Worm (Caenorhabditis elegans) whole organism, young adult: ENCODE results near the gene clec-147.

ENCODE experiments used
- B0035.1 ChIP-seq: sonication (generic microtip); optimal IDR thresholded peaks from 2 replicates; lab custom pipeline; 2016; ENCODE audit warnings: missing genetic modification characterization, mild to moderate bottlenecking, missing compliant biosample characterization, missing genotype, missing genetic modification reagents
- B0261.1 ChIP-seq: sonication (generic microtip); optimal IDR thresholded peaks from 2 replicates; lab custom pipeline; 2016; ENCODE audit warnings: mild to moderate bottlenecking, missing genetic modification characterization, moderate library complexity, missing compliant biosample characterization
- C06A6.2 ChIP-seq: fragments of 200-800 bp; sonication (Bioruptor generic); conservative IDR thresholded peaks from 2 replicates; pipeline ENCODE4 v1.3.6; 2022; ENCODE audit warnings: missing genetic modification characterization, missing compliant biosample characterization
- C17E4.6 ChIP-seq: fragments of 200-800 bp; sonication (Bioruptor generic); IDR thresholded peaks from 2 replicates; pipeline ENCODE4 v1.3.6; 2022; ENCODE audit warnings: missing genetic modification reagents, missing genetic modification characterization, missing compliant biosample characterization
- D2030.7 ChIP-seq: fragments of 200-800 bp; sonication (Bioruptor generic); IDR thresholded peaks from 2 replicates; pipeline ENCODE4 v1.3.6; 2022; ENCODE audit warnings: missing genetic modification reagents, missing genetic modification characterization, missing compliant biosample characterization
- F22D6.2 ChIP-seq: sonication (generic microtip); optimal IDR thresholded peaks from 2 replicates; lab custom pipeline; 2016; ENCODE audit warnings: mild to moderate bottlenecking, missing genetic modification characterization, missing compliant biosample characterization
- K11D2.4 ChIP-seq: fragments of 200-800 bp; sonication (Bioruptor generic); IDR thresholded peaks from 2 replicates; pipeline ENCODE4 v1.3.6; 2022; ENCODE audit warnings: missing genetic modification reagents, missing genetic modification characterization, missing compliant biosample characterization
- T26A5.8 ChIP-seq: sonication (generic microtip); optimal IDR thresholded peaks from 2 replicates; lab custom pipeline; 2016; ENCODE audit warnings: missing genetic modification characterization, missing compliant biosample characterization
- Y53F4B.3 ChIP-seq: fragments of 200-800 bp; sonication (Bioruptor generic); IDR thresholded peaks from 2 replicates; pipeline ENCODE4 v1.3.6; 2022; ENCODE audit warnings: missing genetic modification reagents, missing genetic modification characterization, missing compliant biosample characterization
- Y53G8AR.9 ChIP-seq: fragments of 200-800 bp; sonication (Bioruptor generic); conservative IDR thresholded peaks from 2 replicates; pipeline ENCODE4 v1.3.6; 2022; ENCODE audit warnings: missing genetic modification reagents, missing genetic modification characterization, missing compliant biosample characterization
- Y95B8A.8 ChIP-seq: fragments of 200-800 bp; sonication (Bioruptor generic); IDR thresholded peaks from 2 replicates; pipeline ENCODE4 v1.3.6; 2022; ENCODE audit warnings: missing genetic modification reagents, missing genetic modification characterization, missing compliant biosample characterization
- aptf-2 ChIP-seq: fragments of 200-800 bp; sonication (Bioruptor generic); conservative IDR thresholded peaks from 2 replicates; pipeline ENCODE4 v1.3.6; 2022; ENCODE audit warnings: missing genetic modification reagents, missing genetic modification characterization, missing compliant biosample characterization
- aptf-3 ChIP-seq: fragments of 200-800 bp; sonication (Bioruptor generic); IDR thresholded peaks from 2 replicates; pipeline ENCODE4 v1.3.6; 2022; ENCODE audit warnings: missing genetic modification characterization, missing compliant biosample characterization
- atf-7 ChIP-seq: sonication (generic microtip); optimal IDR thresholded peaks from 2 replicates; lab custom pipeline; 2017; ENCODE audit warnings: mild to moderate bottlenecking, missing genetic modification characterization, missing compliant biosample characterization
- athp-1 ChIP-seq: sonication (generic microtip); optimal IDR thresholded peaks from 2 replicates; lab custom pipeline; 2017; ENCODE audit warnings: mild to moderate bottlenecking, missing genetic modification characterization, missing compliant biosample characterization
- attf-3 ChIP-seq: fragments of 200-800 bp; sonication (Bioruptor generic); conservative IDR thresholded peaks from 2 replicates; pipeline ENCODE4 v1.3.6; 2022; ENCODE audit warnings: missing genetic modification reagents, missing genetic modification characterization, missing compliant biosample characterization
- attf-5 ChIP-seq: fragments of 200-800 bp; sonication (Bioruptor generic); optimal IDR thresholded peaks from 2 replicates; lab custom pipeline; 2018; ENCODE audit warnings: mild to moderate bottlenecking, missing genetic modification characterization, missing compliant biosample characterization
- bed-1 ChIP-seq: fragments of 200-800 bp; sonication (Bioruptor generic); IDR thresholded peaks from 2 replicates; pipeline ENCODE4 v1.3.6; 2022; ENCODE audit warnings: missing genetic modification reagents, missing genetic modification characterization, missing compliant biosample characterization
- ccch-3 ChIP-seq: fragments of 200-800 bp; sonication (Bioruptor generic); optimal IDR thresholded peaks from 2 replicates; lab custom pipeline; 2018; ENCODE audit warnings: mild to moderate bottlenecking, missing genetic modification characterization, missing compliant biosample characterization
- dox-1 ChIP-seq: fragments of 200-800 bp; sonication (Bioruptor generic); IDR thresholded peaks from 2 replicates; pipeline ENCODE4 v1.3.6; 2022; ENCODE audit warnings: missing genetic modification reagents, missing genetic modification characterization, missing compliant biosample characterization
- egl-18 ChIP-seq: fragments of 200-800 bp; sonication (Bioruptor generic); IDR thresholded peaks from 2 replicates; pipeline ENCODE4 v1.3.6; 2022; ENCODE audit warnings: missing genetic modification reagents, missing genetic modification characterization, missing compliant biosample characterization
- egl-44 ChIP-seq: fragments of 200-800 bp; sonication (Bioruptor generic); IDR thresholded peaks from 2 replicates; pipeline ENCODE4 v1.3.6; 2022; ENCODE audit warnings: missing genetic modification reagents, missing genetic modification characterization, missing compliant biosample characterization
- egrh-3 ChIP-seq: fragments of 200-800 bp; sonication (Bioruptor generic); IDR thresholded peaks from 2 replicates; pipeline ENCODE4 v1.3.6; 2022; ENCODE audit warnings: missing genetic modification reagents, missing genetic modification characterization, missing compliant biosample characterization
- ets-4 ChIP-seq: fragments of 200-800 bp; sonication (Bioruptor generic); optimal IDR thresholded peaks from 2 replicates; lab custom pipeline; 2018; ENCODE audit warnings: mild to moderate bottlenecking, missing genetic modification characterization, missing compliant biosample characterization
- him-1 ChIP-seq: sonication (generic microtip); optimal IDR thresholded peaks from 2 replicates; lab custom pipeline; 2016; ENCODE audit warnings: missing genotype, missing genetic modification reagents, missing genetic modification characterization, missing compliant biosample characterization
- hlh-26 ChIP-seq: fragments of 200-800 bp; sonication (Bioruptor generic); conservative IDR thresholded peaks from 2 replicates; pipeline ENCODE4 v1.3.6; 2022; ENCODE audit warnings: missing genetic modification reagents, missing genetic modification characterization, missing compliant biosample characterization
- hmg-20 ChIP-seq: fragments of 200-800 bp; sonication (Bioruptor generic); IDR thresholded peaks from 2 replicates; pipeline ENCODE4 v1.3.6; 2022; ENCODE audit warnings: missing genetic modification reagents, missing genetic modification characterization, missing compliant biosample characterization
- hsf-1 ChIP-seq: fragments of 200-800 bp; sonication (Bioruptor generic); IDR thresholded peaks from 2 replicates; pipeline ENCODE4 v1.3.6; 2022; ENCODE audit warnings: missing genetic modification reagents, missing genetic modification characterization, missing compliant biosample characterization
- lin-54 ChIP-seq: fragments of 200-800 bp; sonication (Bioruptor generic); optimal IDR thresholded peaks from 2 replicates; lab custom pipeline; 2018; ENCODE audit warnings: mild to moderate bottlenecking, missing genetic modification characterization, missing compliant biosample characterization
- lir-1 ChIP-seq: fragments of 200-800 bp; sonication (Bioruptor generic); conservative IDR thresholded peaks from 2 replicates; pipeline ENCODE4 v1.3.6; 2022; ENCODE audit warnings: missing genetic modification reagents, missing genetic modification characterization, missing compliant biosample characterization
- madf-10 ChIP-seq: sonication (generic microtip); optimal IDR thresholded peaks from 2 replicates; lab custom pipeline; 2016; ENCODE audit warnings: mild to moderate bottlenecking, missing genetic modification characterization, missing compliant biosample characterization
- madf-3 ChIP-seq: fragments of 200-800 bp; sonication (Bioruptor generic); IDR thresholded peaks from 2 replicates; pipeline ENCODE4 v1.3.6; 2022; ENCODE audit warnings: missing genetic modification reagents, missing genetic modification characterization, missing compliant biosample characterization
- madf-8 ChIP-seq: fragments of 200-800 bp; sonication (Bioruptor generic); conservative IDR thresholded peaks from 2 replicates; pipeline ENCODE4 v1.3.6; 2022; ENCODE audit warnings: missing genetic modification reagents, missing genetic modification characterization, missing compliant biosample characterization
- mel-28 ChIP-seq: sonication (generic microtip); optimal IDR thresholded peaks from 2 replicates; lab custom pipeline; 2016; ENCODE audit warnings: borderline replicate concordance, mild to moderate bottlenecking, missing genetic modification characterization, missing compliant biosample characterization
- mxl-1 ChIP-seq: sonication (generic microtip); optimal IDR thresholded peaks from 2 replicates; lab custom pipeline; 2016; ENCODE audit warnings: missing genetic modification characterization, missing compliant biosample characterization
- nfya-1 ChIP-seq: sonication (generic microtip); optimal IDR thresholded peaks from 2 replicates; lab custom pipeline; 2017; ENCODE audit warnings: antibody characterized with exemption, missing compliant biosample characterization, missing genetic modification characterization, borderline replicate concordance; ENCODE audit not compliant: insufficient read depth
- nfyb-1 ChIP-seq: fragments of 200-800 bp; sonication (Bioruptor generic); IDR thresholded peaks from 2 replicates; pipeline ENCODE4 v1.3.6; 2022; ENCODE audit warnings: missing genetic modification reagents, missing genetic modification characterization, missing compliant biosample characterization
- nhr-90 ChIP-seq: sonication (generic microtip); optimal IDR thresholded peaks from 2 replicates; lab custom pipeline; 2016; ENCODE audit warnings: missing genotype, mild to moderate bottlenecking, missing genetic modification characterization, missing compliant biosample characterization
- pbrm-1 ChIP-seq: fragments of 200-800 bp; sonication (Bioruptor generic); IDR thresholded peaks from 2 replicates; pipeline ENCODE4 v1.3.6; 2022; ENCODE audit warnings: missing genetic modification reagents, missing genetic modification characterization, missing compliant biosample characterization
- sdz-38 ChIP-seq: sonication (generic microtip); optimal IDR thresholded peaks from 2 replicates; lab custom pipeline; 2016; ENCODE audit warnings: missing genotype, missing genetic modification characterization, missing compliant biosample characterization
- snpc-3.4 ChIP-seq: sonication (generic microtip); optimal IDR thresholded peaks from 2 replicates; lab custom pipeline; 2017; ENCODE audit warnings: missing genetic modification characterization, mild to moderate bottlenecking, missing compliant biosample characterization, antibody characterized with exemption, moderate library complexity, missing genotype, missing genetic modification reagents
- snpc-4 ChIP-seq, 5 experiments: fragments of 150-350 bp in 1 of 5; sonication (generic microtip) in 4 of 5; optimal IDR thresholded peaks; 2 replicates each; lab custom pipeline; 2014 to 2018; ENCODE audit warnings: missing genetic modification characterization in 5 of 5, missing biosample characterization in 3 of 5, antibody characterized with exemption in 2 of 5, mild to moderate bottlenecking in 2 of 5, missing compliant biosample characterization in 2 of 5, missing genotype in 2 of 5, moderate library complexity in 2 of 5, missing genetic modification reagents in 1 of 5
- tlf-1 ChIP-seq: fragments of 200-800 bp; sonication (Bioruptor generic); optimal IDR thresholded peaks from 2 replicates; lab custom pipeline; 2018; ENCODE audit warnings: mild to moderate bottlenecking, missing genetic modification characterization, missing compliant biosample characterization
- unc-130 ChIP-seq: sonication (generic microtip); optimal IDR thresholded peaks from 2 replicates; lab custom pipeline; 2016; ENCODE audit warnings: missing genetic modification reagents, missing genetic modification characterization, missing compliant biosample characterization
- ztf-18 ChIP-seq: sonication (generic microtip); optimal IDR thresholded peaks from 2 replicates; lab custom pipeline; 2016; ENCODE audit warnings: missing genotype, mild to moderate bottlenecking, missing genetic modification characterization, missing compliant biosample characterization
- ztf-25 ChIP-seq: fragments of 200-800 bp; sonication (Bioruptor generic); IDR thresholded peaks from 2 replicates; pipeline ENCODE4 v1.3.6; 2022; ENCODE audit warnings: missing genetic modification reagents, missing genetic modification characterization, missing compliant biosample characterization
- ztf-3 ChIP-seq: fragments of 200-800 bp; sonication (Bioruptor generic); optimal IDR thresholded peaks from 2 replicates; lab custom pipeline; 2018; ENCODE audit warnings: mild to moderate bottlenecking, missing genetic modification characterization, missing compliant biosample characterization
- ztf-6 ChIP-seq: fragments of 200-800 bp; sonication (Bioruptor generic); IDR thresholded peaks from 2 replicates; pipeline ENCODE4 v1.3.6; 2022; ENCODE audit warnings: missing genetic modification reagents, missing genetic modification characterization, missing compliant biosample characterization

clec-147 gene

DNA sequence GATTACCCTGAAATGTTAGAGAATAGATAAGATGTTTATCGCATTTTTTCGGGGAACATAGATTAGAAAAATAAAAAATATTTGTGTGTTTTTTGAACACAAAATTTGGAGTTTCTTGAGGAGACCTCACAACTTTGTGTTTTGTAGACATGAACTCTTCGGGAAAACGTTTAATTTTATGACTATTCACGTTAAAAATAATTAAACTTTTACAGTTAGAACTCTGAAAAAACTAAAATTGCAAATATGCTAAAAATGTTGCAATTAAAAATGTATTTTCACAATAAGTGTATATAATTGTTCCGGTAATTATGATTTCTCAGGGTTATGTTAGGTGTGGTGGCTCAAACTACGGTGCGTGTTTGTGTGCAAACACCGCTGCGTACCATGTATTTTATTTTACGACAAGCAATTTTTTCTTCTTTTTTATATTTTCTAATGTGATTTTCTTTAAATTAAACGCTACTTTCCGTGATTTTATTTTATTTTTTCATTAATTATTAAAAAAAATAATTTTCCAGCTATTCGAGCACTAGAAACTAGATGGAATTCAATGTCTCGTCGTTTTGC, 9.3 kb downstream of the clec-147 start, which contains the start of the genes F57C2.5 and spat-1 (continued):
- TF ChIP-seq snpc-3.4 (tag; lab: Kevin White, UChicago) (peak; percentile 25), egrh-3 (GFP tag; lab: Robert Waterston, UW) (peak; percentile 33; the same call in 1 of the 2 replicates), bed-1 (GFP tag; lab: Robert Waterston, UW) (no peak), K11D2.4 (GFP tag; lab: Robert Waterston, UW) (no peak), unc-130 (peak; percentile 74), ccch-3 (GFP tag; lab: Kevin White, UChicago) (peak; percentile 66), tlf-1 (GFP tag; lab: Kevin White, UChicago) (no peak), D2030.7 (GFP tag; lab: Robert Waterston, UW) (peak; percentile 76; the same call in 1 of the 2 replicates), nhr-90 (tag; lab: Kevin White, UChicago) (no peak), hlh-26 (GFP tag; lab: Robert Waterston, UW) (no peak), lir-1 (GFP tag; lab: Robert Waterston, UW) (no peak), mxl-1 (tag; lab: Kevin White, UChicago) (no peak), ztf-3 (GFP tag; lab: Kevin White, UChicago) (no peak), snpc-4 (GFP tag; optimal IDR thresholded peaks at IDR 0.05; lab: Kevin White, UChicago) (no peak), snpc-4 (tag; optimal IDR thresholded peaks at IDR 0.05; lab: Kevin White, UChicago) (peak in 3 of 4 experiments; percentile 27 to 44 (median 40)), T26A5.8 (tag; lab: Kevin White, UChicago) (no peak), attf-5 (GFP tag; lab: Kevin White, UChicago) (peak; percentile 77), B0035.1 (tag; lab: Kevin White, UChicago) (no peak), dox-1 (peak; percentile 68; the same call in 1 of the 2 replicates), B0261.1 (tag; lab: Kevin White, UChicago) (peak; percentile 18), egl-18 (GFP tag; lab: Robert Waterston, UW) (no peak), Y95B8A.8 (GFP tag; lab: Robert Waterston, UW) (0 out of 2 replicates have a peak, but pooled peaks have one; percentile 19), aptf-2 (GFP tag; lab: Robert Waterston, UW) (peak; percentile 78; the same call in 1 of the 2 replicates), pbrm-1 (no peak), athp-1 (tag; lab: Kevin White, UChicago) (peak; percentile 36), hmg-20 (GFP tag; lab: Robert Waterston, UW) (no peak), nfyb-1 (GFP tag; lab: Robert Waterston, UW) (no peak), hsf-1 (GFP tag; lab: Robert Waterston, UW) (no peak), egl-44 (GFP tag; lab: Robert Waterston, UW) (no peak), aptf-3 (GFP tag; lab: Robert Waterston, UW) (no peak), madf-3 (GFP tag; lab: Robert Waterston, UW) (no peak), Y53G8AR.9 (GFP tag; lab: Robert Waterston, UW) (no peak), mel-28 (tag; lab: Kevin White, UChicago) (no peak), sdz-38 (tag; lab: Kevin White, UChicago) (no peak), C06A6.2 (no peak), lin-54 (GFP tag; lab: Kevin White, UChicago) (peak; percentile 22), ztf-25 (GFP tag; lab: Robert Waterston, UW) (no peak), ets-4 (GFP tag; lab: Kevin White, UChicago) (no peak), him-1 (tag; lab: Kevin White, UChicago) (no peak), nfya-1 (tag; lab: Kevin White, UChicago) (no peak), F22D6.2 (tag; lab: Kevin White, UChicago) (no peak), ztf-18 (tag; lab: Kevin White, UChicago) (peak; percentile 42), Y53F4B.3 (GFP tag; lab: Robert Waterston, UW) (no peak), atf-7 (tag; lab: Kevin White, UChicago) (no peak), madf-10 (tag; lab: Kevin White, UChicago) (peak; percentile 80), ztf-6 (GFP tag; lab: Robert Waterston, UW) (no peak), madf-8 (peak; percentile 12; the same call in 1 of the 2 replicates), C17E4.6 (GFP tag; lab: Robert Waterston, UW) (no peak), attf-3 (peak; percentile 24; the same call in 1 of the 2 replicates)
